Fruit fly (Drosophila melanogaster) whole organism, embryonic: ENCODE results near the gene kay.

Experiments
- Abd-B ChIP-seq: fragments of 200-800 bp; sonication (Bioruptor generic); optimal IDR thresholded peaks from 2 replicates; lab custom pipeline; 2018; ENCODE audit warnings: missing biosample characterization, mild to moderate bottlenecking, missing genetic modification characterization, moderate library complexity
- Atf-2 ChIP-seq: fragments of 200-800 bp; sonication (Bioruptor generic); optimal IDR thresholded peaks from 2 replicates; lab custom pipeline; 2016; ENCODE audit warnings: missing biosample characterization, missing genetic modification characterization
- Awh ChIP-seq: fragments of 200-800 bp; sonication (Bioruptor generic); IDR thresholded peaks from 2 replicates; pipeline ENCODE4, ENCODE4 v1.3.6; 2022; ENCODE audit warnings: missing biosample characterization, missing genetic modification characterization
- BEAF-32 ChIP-seq: fragments of 200-800 bp; sonication (Bioruptor generic); optimal IDR thresholded peaks from 3 replicates; lab custom pipeline; 2017; ENCODE audit warnings: missing biosample characterization, missing genetic modification characterization, mild to moderate bottlenecking, moderate library complexity, missing genetic modification reagents
- Blimp-1 ChIP-seq: fragments of 200-800 bp; sonication (Bioruptor generic); optimal IDR thresholded peaks from 3 replicates; lab custom pipeline; 2018; ENCODE audit warnings: missing biosample characterization, missing genetic modification characterization, mild to moderate bottlenecking, moderate library complexity, missing genetic modification reagents
- CG10462 ChIP-seq: fragments of 200-800 bp; sonication (Bioruptor generic); optimal IDR thresholded peaks from 2 replicates; lab custom pipeline; 2016; ENCODE audit warnings: missing biosample characterization, missing genetic modification characterization
- CG10543 ChIP-seq: fragments of 200-800 bp; sonication (Bioruptor generic); optimal IDR thresholded peaks from 3 replicates; lab custom pipeline; 2017; ENCODE audit warnings: missing biosample characterization, mild to moderate bottlenecking, missing genetic modification characterization, moderate library complexity
- CG14441 ChIP-seq: fragments of 200-800 bp; sonication (Bioruptor generic); IDR thresholded peaks from 2 replicates; pipeline ENCODE4 v1.3.6; 2022; ENCODE audit warnings: missing biosample characterization, missing genetic modification characterization
- CG15479 ChIP-seq: fragments of 200-800 bp; sonication (Bioruptor generic); optimal IDR thresholded peaks from 3 replicates; lab custom pipeline; 2019; ENCODE audit warnings: missing biosample characterization, mild to moderate bottlenecking, missing genetic modification characterization, moderate library complexity
- CG17912 ChIP-seq: fragments of 200-800 bp; sonication (Bioruptor generic); optimal IDR thresholded peaks from 2 replicates; lab custom pipeline; 2018; ENCODE audit warnings: missing biosample characterization, mild to moderate bottlenecking, missing genetic modification characterization
- CG18764 ChIP-seq: fragments of 200-800 bp; sonication (Bioruptor generic); optimal IDR thresholded peaks from 3 replicates; lab custom pipeline; 2016; ENCODE audit warnings: missing biosample characterization, missing genetic modification characterization
- CG2129 ChIP-seq: fragments of 200-800 bp; sonication (Bioruptor generic); IDR thresholded peaks from 2 replicates; pipeline ENCODE4 v1.3.6; 2022; ENCODE audit warnings: missing biosample characterization, missing genetic modification characterization; ENCODE audit not compliant: partially characterized antibody
- CG3995 ChIP-seq: fragments of 200-800 bp; sonication (Bioruptor generic); optimal IDR thresholded peaks from 3 replicates; lab custom pipeline; 2016; ENCODE audit warnings: missing biosample characterization, missing genetic modification characterization
- CG6654 ChIP-seq: fragments of 200-800 bp; sonication (Bioruptor generic); optimal IDR thresholded peaks from 2 replicates; lab custom pipeline; 2017; ENCODE audit warnings: missing biosample characterization, mild to moderate bottlenecking, missing genetic modification characterization
- D19B ChIP-seq: fragments of 200-800 bp; sonication (Bioruptor generic); optimal IDR thresholded peaks from 2 replicates; lab custom pipeline; 2017; ENCODE audit warnings: missing biosample characterization, mild to moderate bottlenecking, missing genetic modification characterization
- Dp ChIP-seq: fragments of 200-800 bp; sonication (Bioruptor generic); optimal IDR thresholded peaks from 2 replicates; lab custom pipeline; 2018; ENCODE audit warnings: missing biosample characterization, mild to moderate bottlenecking, missing genetic modification characterization, moderate library complexity
- MBD-R2 ChIP-seq: fragments of 200-800 bp; sonication (Bioruptor generic); IDR thresholded peaks from 2 replicates; pipeline ENCODE4 v1.3.6; 2022; ENCODE audit warnings: missing biosample characterization, missing genetic modification characterization
- MESR4 ChIP-seq: fragments of 200-800 bp; sonication (Bioruptor generic); optimal IDR thresholded peaks from 2 replicates; lab custom pipeline; 2018; ENCODE audit warnings: missing biosample characterization, mild to moderate bottlenecking, missing genetic modification characterization, moderate library complexity
- NK7.1 ChIP-seq: fragments of 200-800 bp; sonication (Bioruptor generic); optimal IDR thresholded peaks from 3 replicates; lab custom pipeline; 2016; ENCODE audit warnings: missing biosample characterization, missing genetic modification characterization
- NfI ChIP-seq: fragments of 200-800 bp; sonication (Bioruptor generic); optimal IDR thresholded peaks from 3 replicates; lab custom pipeline; 2018; ENCODE audit warnings: missing biosample characterization, mild to moderate bottlenecking, missing genetic modification characterization, moderate library complexity
- Poxn ChIP-seq: fragments of 200-800 bp; sonication (Bioruptor generic); IDR thresholded peaks from 2 replicates; pipeline ENCODE4 v1.3.6; 2022; ENCODE audit warnings: missing biosample characterization, missing genetic modification characterization
- Ptx1 ChIP-seq: fragments of 200-800 bp; sonication (Bioruptor generic); IDR thresholded peaks from 2 replicates; pipeline ENCODE4 v1.3.6; 2022; ENCODE audit warnings: missing biosample characterization, missing genetic modification characterization
- Rx ChIP-seq: fragments of 200-800 bp; sonication (Bioruptor generic); IDR thresholded peaks from 2 replicates; pipeline ENCODE4 v1.3.6; 2022; ENCODE audit warnings: missing biosample characterization, missing genetic modification characterization
- Scr ChIP-seq: fragments of 200-800 bp; sonication (Bioruptor generic); IDR thresholded peaks from 2 replicates; pipeline ENCODE4 v1.3.6; 2022; ENCODE audit warnings: missing biosample characterization, missing genetic modification characterization; ENCODE audit not compliant: partially characterized antibody
- YL-1 ChIP-seq: fragments of 200-800 bp; sonication (Bioruptor generic); optimal IDR thresholded peaks from 3 replicates; lab custom pipeline; 2017; ENCODE audit warnings: missing biosample characterization, mild to moderate bottlenecking, missing genetic modification characterization
- al ChIP-seq: fragments of 200-800 bp; sonication (Bioruptor generic); IDR thresholded peaks from 2 replicates; pipeline ENCODE4 v1.3.6; 2022; ENCODE audit warnings: missing biosample characterization, missing genetic modification characterization
- amos ChIP-seq: fragments of 200-800 bp; sonication (Bioruptor generic); IDR thresholded peaks from 2 replicates; pipeline ENCODE4 v1.3.6; 2022; ENCODE audit warnings: missing biosample characterization, missing genetic modification characterization; ENCODE audit not compliant: partially characterized antibody
- ap ChIP-seq: fragments of 200-800 bp; sonication (Bioruptor generic); IDR thresholded peaks from 2 replicates; pipeline ENCODE4 v1.3.6; 2022; ENCODE audit warnings: missing biosample characterization, missing genetic modification characterization
- bab2 ChIP-seq: fragments of 200-800 bp; sonication (Bioruptor generic); optimal IDR thresholded peaks from 2 replicates; lab custom pipeline; 2016; ENCODE audit warnings: missing biosample characterization, missing genetic modification characterization
- crp ChIP-seq, 2 experiments: fragments of 200-800 bp; sonication (Bioruptor generic); optimal IDR thresholded peaks; 2 replicates in 1 of 2; 3 replicates in 1 of 2; lab custom pipeline; 2017; ENCODE audit warnings: missing biosample characterization in 2 of 2, missing genetic modification characterization in 2 of 2, mild to moderate bottlenecking in 1 of 2, moderate library complexity in 1 of 2
- disco-r ChIP-seq: fragments of 200-800 bp; sonication (Bioruptor generic); optimal IDR thresholded peaks from 2 replicates; lab custom pipeline; 2016; ENCODE audit warnings: missing biosample characterization, missing genetic modification characterization
- dpn ChIP-seq, 2 experiments: fragments of 200-800 bp; sonication (Bioruptor generic); optimal IDR thresholded peaks; 3 replicates each; lab custom pipeline; 2016; ENCODE audit warnings: missing biosample characterization in 2 of 2, missing genetic modification characterization in 2 of 2
- gce ChIP-seq: fragments of 200-800 bp; sonication (Bioruptor generic); IDR thresholded peaks from 3 replicates; pipeline ENCODE4 v1.3.6; 2022; ENCODE audit warnings: missing biosample characterization, missing genetic modification characterization
- grau ChIP-seq: fragments of 200-800 bp; optimal IDR thresholded peaks from 3 replicates; lab custom pipeline; 2019; ENCODE audit warnings: missing biosample characterization, mild to moderate bottlenecking, missing genetic modification characterization, moderate library complexity
- hbn ChIP-seq: fragments of 200-800 bp; sonication (Bioruptor generic); IDR thresholded peaks from 2 replicates; pipeline ENCODE4 v1.3.6; 2022; ENCODE audit warnings: missing biosample characterization, missing genetic modification characterization; ENCODE audit not compliant: partially characterized antibody
- hkb ChIP-seq, 2 experiments: fragments of 200-800 bp in 1 of 2; fragments of >200 bp in 1 of 2; sonication (Bioruptor generic) in 1 of 2; IDR thresholded peaks in 1 of 2; optimal IDR thresholded peaks in 1 of 2; 2 replicates each; pipeline versions ENCODE4 v1.3.6 to Lab custom; 2017 to 2022; ENCODE audit warnings: missing biosample characterization in 1 of 2, missing genetic modification characterization in 1 of 2
- kah ChIP-seq: fragments of 200-800 bp; sonication (Bioruptor generic); optimal IDR thresholded peaks from 2 replicates; lab custom pipeline; 2018; ENCODE audit warnings: missing biosample characterization, mild to moderate bottlenecking, missing genetic modification characterization
- kay ChIP-seq: fragments of 200-800 bp; sonication (Bioruptor generic); optimal IDR thresholded peaks from 2 replicates; lab custom pipeline; 2016; ENCODE audit warnings: missing biosample characterization, missing genetic modification characterization
- mld ChIP-seq: fragments of 200-800 bp; sonication (Bioruptor generic); IDR thresholded peaks from 3 replicates; pipeline ENCODE4 v1.3.6; 2022; ENCODE audit warnings: missing biosample characterization, missing genetic modification characterization; ENCODE audit not compliant: partially characterized antibody
- onecut ChIP-seq: fragments of 200-800 bp; sonication (Bioruptor generic); IDR thresholded peaks from 2 replicates; pipeline ENCODE4 v1.3.6; 2022; ENCODE audit warnings: missing biosample characterization, missing genetic modification characterization
- ranshi ChIP-seq: fragments of 200-800 bp; sonication (Bioruptor generic); IDR thresholded peaks from 2 replicates; pipeline ENCODE4 v1.3.6; 2022; ENCODE audit warnings: missing biosample characterization, missing genetic modification characterization
- slbo ChIP-seq: fragments of 200-800 bp; sonication (Bioruptor generic); IDR thresholded peaks from 2 replicates; pipeline ENCODE4 v1.3.6; 2022; ENCODE audit warnings: missing biosample characterization, missing genetic modification characterization
- slou ChIP-seq: fragments of 200-800 bp; sonication (Bioruptor generic); optimal IDR thresholded peaks from 3 replicates; lab custom pipeline; 2016; ENCODE audit warnings: missing biosample characterization, missing genetic modification characterization
- sna ChIP-seq: fragments of 200-800 bp; sonication (Bioruptor generic); IDR thresholded peaks from 2 replicates; pipeline ENCODE4 v1.3.6; 2022; ENCODE audit warnings: missing biosample characterization, missing genetic modification characterization; ENCODE audit not compliant: partially characterized antibody
- stwl ChIP-seq: fragments of 200-800 bp; sonication (Bioruptor generic); optimal IDR thresholded peaks from 3 replicates; lab custom pipeline; 2018; ENCODE audit warnings: missing biosample characterization, mild to moderate bottlenecking, missing genetic modification characterization, moderate library complexity
- tx ChIP-seq: fragments of 200-800 bp; sonication (Bioruptor generic); optimal IDR thresholded peaks from 2 replicates; lab custom pipeline; 2016; ENCODE audit warnings: missing biosample characterization, missing genetic modification characterization
- vnd ChIP-seq: fragments of 200-800 bp; sonication (Bioruptor generic); IDR thresholded peaks from 3 replicates; pipeline ENCODE4 v1.3.6; 2022; ENCODE audit warnings: missing biosample characterization, missing genetic modification characterization; ENCODE audit not compliant: partially characterized antibody

The kay gene

dm6 chr3R:29798966-29799680, 33.3 kb downstream of the kay start, which contains the start of the genes Rnb and Drice (continued):
- peak; percentile 79 for TF ChIP-seq Scr
- TF ChIP-seq CG6654 (GFP tag; lab: Kevin White, UChicago): peak; percentile 99
- peak; percentile 40; the same call in 1 of the 2 replicates for TF ChIP-seq al
- TF ChIP-seq hkb (optimal IDR thresholded peaks at IDR 0.05; lab: Kevin White, UChicago): peak; percentile 62
- TF ChIP-seq hkb (GFP tag; IDR thresholded peaks at IDR 0.05; lab: Robert Waterston, UW): peak; percentile 61
- TF ChIP-seq MESR4 (GFP tag; lab: Kevin White, UChicago): peak; percentile 90
- TF ChIP-seq slou (GFP tag; lab: Kevin White, UChicago): peak; percentile 11
- TF ChIP-seq bab2 (GFP tag; lab: Kevin White, UChicago): peak; percentile 18
- peak; percentile 63 for TF ChIP-seq CG2129
- TF ChIP-seq CG17912 (GFP tag; lab: Kevin White, UChicago): peak; percentile 65
- TF ChIP-seq Atf-2 (GFP tag; lab: Kevin White, UChicago): no peak
- TF ChIP-seq sna (GFP tag; lab: Robert Waterston, UW): peak; percentile 74
- TF ChIP-seq CG10543: no peak
- no peak for TF ChIP-seq disco-r (GFP tag; lab: Kevin White, UChicago)
- peak; percentile 55 for TF ChIP-seq Ptx1
- peak; percentile 52 for TF ChIP-seq Dp
- peak; percentile 65 for TF ChIP-seq hbn (GFP tag; lab: Robert Waterston, UW)
- no peak for TF ChIP-seq NK7.1 (GFP tag; lab: Kevin White, UChicago)
- no peak for TF ChIP-seq CG15479 (GFP tag; lab: Kevin White, UChicago)
- no peak for TF ChIP-seq Blimp-1
- TF ChIP-seq NfI: peak; percentile 44
- TF ChIP-seq CG10462: peak; percentile 32
- peak; percentile 57 for TF ChIP-seq slbo
- no peak for TF ChIP-seq Abd-B (GFP tag; lab: Kevin White, UChicago)
- peak; percentile 6 for TF ChIP-seq stwl (tag; lab: Kevin White, UChicago)
- TF ChIP-seq ap (GFP tag; lab: Robert Waterston, UW): 0 out of 2 replicates have a peak, but pooled peaks have one; percentile 13
- peak; percentile 46; the same call in 1 of the 2 replicates for TF ChIP-seq ranshi (GFP tag; lab: Robert Waterston, UW)
- peak; percentile 45 for TF ChIP-seq grau (tag; lab: Kevin White, UChicago)
- TF ChIP-seq CG3995 (GFP tag; lab: Kevin White, UChicago): no peak
- no peak for TF ChIP-seq Poxn (GFP tag; lab: Robert Waterston, UW)
- TF ChIP-seq vnd (GFP tag; lab: Robert Waterston, UW): peak; percentile 63
- TF ChIP-seq onecut: no peak
- TF ChIP-seq dpn (GFP tag; optimal IDR thresholded peaks at IDR 0.05; lab: Kevin White, UChicago): peak in 1 of 2 experiments; percentile 33
- peak; percentile 83 for TF ChIP-seq kay (GFP tag; lab: Kevin White, UChicago)
- TF ChIP-seq CG18764: peak; percentile 7
- no peak for TF ChIP-seq tx (GFP tag; lab: Kevin White, UChicago)
- no peak for TF ChIP-seq mld
- peak; percentile 84 for TF ChIP-seq YL-1 (GFP tag; lab: Kevin White, UChicago)
- peak; percentile 41 for TF ChIP-seq Rx
- peak; percentile 43; the same call in 1 of the 2 replicates for TF ChIP-seq CG14441 (GFP tag; lab: Robert Waterston, UW)
- TF ChIP-seq MBD-R2 (GFP tag; lab: Robert Waterston, UW): peak; percentile 54
- peak; percentile 68 for TF ChIP-seq amos
- no peak for TF ChIP-seq Awh (GFP tag; lab: Robert Waterston, UW)
- TF ChIP-seq kah (GFP tag; lab: Kevin White, UChicago): peak; percentile 50
- peak; percentile 75 for TF ChIP-seq BEAF-32 (GFP tag; lab: Kevin White, UChicago)
- peak in 1 of 2 experiments; percentile 2 for TF ChIP-seq crp (GFP tag; optimal IDR thresholded peaks at IDR 0.05; lab: Kevin White, UChicago)
- 0 out of 3 replicates have a peak, but pooled peaks have one; percentile 51 for TF ChIP-seq gce (GFP tag; lab: Robert Waterston, UW)
- TF ChIP-seq D19B (GFP tag; lab: Kevin White, UChicago): no peak
